Worm (Caenorhabditis elegans): ENCODE data around the gene dhc-3.
A peak's percentile ranks its signal among the peaks of the same experiment; 100 is the strongest.
"Not testable (repeated sequence)": the region's sequence is repeated elsewhere in the genome, so short reads cannot be mapped to it uniquely, and the experiment has no call there.

The dhc-3 gene

ce11 chrV:13131487-13131886, 7.3 kb upstream of the dhc-3 start:
- TF ChIP-seq nhr-77 (tag; optimal IDR thresholded peaks at IDR 0.05) = no peak
- no peak for TF ChIP-seq nhr-23 (tag; optimal IDR thresholded peaks at IDR 0.05)
- TF ChIP-seq R02D3.7 (tag; optimal IDR thresholded peaks at IDR 0.05) = no peak
- no peak for TF ChIP-seq ceh-16 (tag; optimal IDR thresholded peaks at IDR 0.05)
- no peak for TF ChIP-seq nhr-237 (tag; optimal IDR thresholded peaks at IDR 0.05)
- TF ChIP-seq sea-2 (GFP tag; optimal IDR thresholded peaks at IDR 0.05) = no peak

DNA sequence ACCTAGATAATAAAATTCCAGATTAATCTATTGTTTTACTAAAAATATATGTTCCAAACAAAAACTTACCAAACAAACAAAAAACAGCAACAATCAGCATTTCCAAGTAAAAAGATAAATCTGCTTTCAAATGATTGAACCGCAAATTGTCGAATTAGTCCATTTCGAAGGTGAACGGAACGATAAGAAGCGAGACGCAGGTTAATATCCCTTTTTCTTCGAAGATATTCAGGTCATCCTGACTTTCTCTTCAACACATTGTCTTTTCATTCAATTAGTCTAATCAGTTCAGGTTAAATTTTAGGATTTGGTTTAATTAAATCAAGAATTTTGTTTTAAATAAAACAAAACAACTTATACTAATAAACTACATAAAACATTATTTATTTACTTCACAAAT, 5.4 kb upstream of the dhc-3 start, which contains the start of gene B0365.9:
TSS of gene B0365.9 (minus strand) at position 186 of the 400 bp plus-strand sequence.
- no peak for TF ChIP-seq fkh-2 (tag; optimal IDR thresholded peaks at IDR 0.05)
- no peak for TF ChIP-seq jun-1 (tag; optimal IDR thresholded peaks at IDR 0.05)
- TF ChIP-seq nhr-25 (tag; optimal IDR thresholded peaks at IDR 0.05) = no peak
- no peak for TF ChIP-seq nhr-12 (tag; optimal IDR thresholded peaks at IDR 0.05)
- no peak for TF ChIP-seq skn-1 (tag; optimal IDR thresholded peaks at IDR 0.05)
- TF ChIP-seq pqm-1 (tag; optimal IDR thresholded peaks at IDR 0.05) = no peak
- no peak for TF ChIP-seq sea-2 (GFP tag; optimal IDR thresholded peaks at IDR 0.05)
- no peak for TF ChIP-seq nhr-43 (tag; optimal IDR thresholded peaks at IDR 0.05; ENCODE audit: poor library complexity, severe bottlenecking)
- no peak for TF ChIP-seq snpc-4 (tag; optimal IDR thresholded peaks at IDR 0.05)
- TF ChIP-seq ceh-16 (tag; optimal IDR thresholded peaks at IDR 0.05) = no peak
- TF ChIP-seq hmg-11 (tag; optimal IDR thresholded peaks at IDR 0.05) = no peak

DNA sequence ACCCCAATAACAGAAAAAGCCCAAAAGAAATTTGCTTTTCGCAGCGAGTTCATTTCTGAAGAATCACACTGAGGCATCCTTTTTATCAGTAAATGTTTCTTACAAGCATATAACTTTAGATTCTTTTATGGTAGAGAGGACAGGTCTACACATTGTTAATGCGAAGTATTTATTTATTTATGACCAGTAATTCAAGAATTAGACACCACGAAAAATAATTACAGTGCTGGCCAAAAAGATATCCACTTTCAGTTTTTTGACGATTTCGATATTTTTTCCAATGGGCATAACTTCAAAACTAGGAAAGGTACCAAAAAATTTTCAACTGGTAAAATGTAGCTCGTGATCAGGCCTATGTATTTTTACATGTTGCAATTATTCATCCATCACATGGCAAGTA, 4.0 kb upstream of the dhc-3 start, which contains the start of gene clec-225:
TSS of gene clec-225 (minus strand) at position 101 of the 400 bp plus-strand sequence.
- TF ChIP-seq nhr-76, R02D3.7, fos-1 (tag; optimal IDR thresholded peaks at IDR 0.05): not testable (repeated sequence)

DNA sequence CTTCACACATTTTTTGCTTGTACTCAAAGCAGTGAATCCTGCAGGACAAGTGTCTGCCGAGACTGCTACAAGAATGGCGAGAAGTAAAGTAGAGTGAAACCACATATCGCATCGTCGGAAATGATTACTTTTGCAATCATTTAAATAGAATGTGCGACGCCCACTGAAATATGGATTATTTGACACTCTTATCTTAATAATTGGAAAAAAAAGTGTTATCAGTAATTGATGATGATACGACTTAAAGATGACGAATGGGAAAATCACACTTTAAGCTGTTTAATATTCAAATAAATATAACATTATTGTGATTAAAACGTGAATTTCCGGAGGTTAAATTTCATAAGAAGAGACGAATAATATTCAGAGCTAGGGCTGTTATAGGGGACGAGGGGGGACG, 826 bp upstream of the dhc-3 start, which contains the start of gene clec-41:
TSS of gene clec-41 (minus strand) at position 147 of the 400 bp plus-strand sequence.
- TF ChIP-seq pqm-1 (tag; optimal IDR thresholded peaks at IDR 0.05) (peak; percentile 91), ama-1 (optimal IDR thresholded peaks at IDR 0.05) (no peak), elt-2 (tag; optimal IDR thresholded peaks at IDR 0.05) (peak; percentile 92), elt-3 (tag; optimal IDR thresholded peaks at IDR 0.05) (no peak), egl-5 (tag; optimal IDR thresholded peaks at IDR 0.05) (no peak), jun-1 (tag; optimal IDR thresholded peaks at IDR 0.05) (peak; percentile 13)

DNA sequence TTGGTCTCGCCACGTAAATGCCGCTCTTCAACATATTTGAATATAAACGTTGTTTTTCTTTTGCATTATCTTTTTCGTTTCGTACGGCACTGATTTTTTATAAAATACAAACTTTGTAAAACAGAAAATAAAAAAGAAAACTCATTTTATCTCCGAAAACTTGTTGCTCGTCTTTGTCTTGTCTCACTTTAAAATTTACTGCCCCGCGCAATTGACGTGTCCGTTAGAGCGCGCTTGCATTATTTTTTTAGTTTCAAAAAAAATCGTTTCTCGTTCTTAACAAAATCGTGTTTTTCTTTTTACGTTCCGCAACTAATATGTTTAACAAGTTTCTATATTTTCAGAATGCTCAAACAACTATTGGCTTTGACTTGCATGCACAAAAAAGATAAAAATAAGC, 13.8 kb downstream of the dhc-3 start, which contains the start of gene noca-1:
TSS of gene noca-1 (plus strand) at position 345 of the 400 bp plus-strand sequence.
- no peak for TF ChIP-seq nhr-11 (tag; optimal IDR thresholded peaks at IDR 0.05)
- no peak for TF ChIP-seq ceh-16 (tag; optimal IDR thresholded peaks at IDR 0.05)
- TF ChIP-seq elt-2 (tag; optimal IDR thresholded peaks at IDR 0.05) = no peak
- no peak for TF ChIP-seq aly-2 (tag; optimal IDR thresholded peaks at IDR 0.05)
- TF ChIP-seq fkh-2 (tag; optimal IDR thresholded peaks at IDR 0.05) = no peak
- no peak for TF ChIP-seq nhr-12 (tag; optimal IDR thresholded peaks at IDR 0.05)
- TF ChIP-seq ceh-28 (tag; optimal IDR thresholded peaks at IDR 0.05) = no peak
- no peak for TF ChIP-seq unc-39 (tag; optimal IDR thresholded peaks at IDR 0.05)
- no peak for TF ChIP-seq ceh-9 (tag; optimal IDR thresholded peaks at IDR 0.05)
- no peak for TF ChIP-seq zag-1 (tag; optimal IDR thresholded peaks at IDR 0.05)
- TF ChIP-seq jun-1 (tag; optimal IDR thresholded peaks at IDR 0.05) = no peak
- TF ChIP-seq fos-1 (tag; optimal IDR thresholded peaks at IDR 0.05) = no peak
- TF ChIP-seq unc-62 (GFP tag; optimal IDR thresholded peaks at IDR 0.05) = no peak
- no peak for TF ChIP-seq nhr-67 (tag; optimal IDR thresholded peaks at IDR 0.05)
- TF ChIP-seq ama-1 (optimal IDR thresholded peaks at IDR 0.05) = no peak
- no peak for TF ChIP-seq pqm-1 (tag; optimal IDR thresholded peaks at IDR 0.05)
- no peak for TF ChIP-seq nfya-1 (tag; optimal IDR thresholded peaks at IDR 0.05; ENCODE audit: insufficient read depth)
- no peak for TF ChIP-seq tbx-2 (tag; optimal IDR thresholded peaks at IDR 0.05)

DNA sequence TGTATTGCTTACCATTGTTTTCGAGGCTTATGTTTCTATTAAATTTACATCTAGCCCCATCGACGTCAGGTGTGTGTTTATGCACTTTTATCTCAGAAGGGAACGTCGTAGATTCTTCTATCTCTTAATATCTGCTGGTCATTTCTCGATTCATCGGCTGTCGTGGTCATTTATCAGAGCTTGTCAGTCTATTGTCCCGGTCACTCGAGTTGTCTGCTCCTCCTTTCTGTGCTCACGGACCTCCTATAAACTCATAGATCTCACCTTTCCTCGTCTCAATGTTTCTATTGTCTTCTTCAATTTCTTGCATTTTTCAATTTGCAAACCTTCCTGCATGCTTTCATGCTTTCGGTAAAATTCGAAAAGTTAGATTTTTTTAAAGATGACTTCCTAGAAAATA, 15.4 kb downstream of the dhc-3 start:
- TF ChIP-seq nhr-28 (tag; optimal IDR thresholded peaks at IDR 0.05) (no peak), ZK546.5 (tag; optimal IDR thresholded peaks at IDR 0.05) (no peak), egl-27 (tag; optimal IDR thresholded peaks at IDR 0.05) (no peak), unc-62 (GFP tag; optimal IDR thresholded peaks at IDR 0.05) (no peak), unc-39 (tag; optimal IDR thresholded peaks at IDR 0.05) (no peak), ztf-11 (tag; optimal IDR thresholded peaks at IDR 0.05) (no peak), egl-5 (tag; optimal IDR thresholded peaks at IDR 0.05) (no peak), aly-2 (tag; optimal IDR thresholded peaks at IDR 0.05) (no peak), snpc-4 (tag; optimal IDR thresholded peaks at IDR 0.05) (no peak), ama-1 (optimal IDR thresholded peaks at IDR 0.05) (no peak), elt-3 (tag; optimal IDR thresholded peaks at IDR 0.05) (no peak), daf-12 (tag; optimal IDR thresholded peaks at IDR 0.05) (no peak), nhr-76 (tag; optimal IDR thresholded peaks at IDR 0.05) (no peak), nhr-12 (tag; optimal IDR thresholded peaks at IDR 0.05) (no peak), fkh-10 (GFP tag; optimal IDR thresholded peaks at IDR 0.05) (no peak), ceh-28 (tag; optimal IDR thresholded peaks at IDR 0.05) (no peak), nfya-1 (tag; optimal IDR thresholded peaks at IDR 0.05; ENCODE audit: insufficient read depth) (no peak), sea-2 (GFP tag; optimal IDR thresholded peaks at IDR 0.05) (no peak), nhr-67 (tag; optimal IDR thresholded peaks at IDR 0.05) (no peak)
